Worm (Caenorhabditis elegans) whole organism, mixed stage, embryonic: ENCODE data around the gene str-56.

Experiments
- M03D4.4 ChIP-seq: sonication (generic microtip); optimal IDR thresholded peaks from 2 replicates; lab custom pipeline; 2017; ENCODE audit warnings: mild to moderate bottlenecking, missing genetic modification characterization, missing compliant biosample characterization
- bed-3 ChIP-seq: fragments of 200-800 bp; sonication (Bioruptor generic); optimal IDR thresholded peaks from 3 replicates; lab custom pipeline; 2018; ENCODE audit warnings: mild to moderate bottlenecking, missing genetic modification characterization, moderate library complexity, missing compliant biosample characterization
- ceh-43 ChIP-seq: fragments of 200-800 bp; sonication (Bioruptor generic); optimal IDR thresholded peaks from 2 replicates; lab custom pipeline; 2018; ENCODE audit warnings: mild to moderate bottlenecking, missing genetic modification characterization, moderate library complexity, missing compliant biosample characterization
- ceh-83 ChIP-seq: fragments of 200-800 bp; sonication (Bioruptor generic); optimal IDR thresholded peaks from 2 replicates; lab custom pipeline; 2018; ENCODE audit warnings: mild to moderate bottlenecking, missing genetic modification characterization, missing compliant biosample characterization
- ces-1 ChIP-seq: fragments of 150-350 bp; optimal IDR thresholded peaks from 2 replicates; lab custom pipeline; 2014; ENCODE audit warnings: missing biosample characterization, missing genetic modification reagents, missing genetic modification characterization
- cnd-1 ChIP-seq: fragments of 200-800 bp; sonication (Bioruptor generic); optimal IDR thresholded peaks from 2 replicates; lab custom pipeline; 2018; ENCODE audit warnings: mild to moderate bottlenecking, missing genetic modification characterization, missing compliant biosample characterization
- drap-1 ChIP-seq: fragments of 200-800 bp; sonication (Bioruptor generic); optimal IDR thresholded peaks from 3 replicates; lab custom pipeline; 2018; ENCODE audit warnings: mild to moderate bottlenecking, missing genetic modification characterization, missing compliant biosample characterization
- elt-1 ChIP-seq: sonication (generic microtip); optimal IDR thresholded peaks from 2 replicates; lab custom pipeline; 2017; ENCODE audit warnings: missing genetic modification characterization, mild to moderate bottlenecking, missing compliant biosample characterization, antibody characterized with exemption, moderate library complexity, borderline replicate concordance; ENCODE audit not compliant: insufficient read depth
- elt-3 ChIP-seq: fragments of 150-350 bp; optimal IDR thresholded peaks from 2 replicates; lab custom pipeline; 2014; ENCODE audit warnings: missing biosample characterization, missing genetic modification characterization
- hlh-1 ChIP-seq: fragments of 150-350 bp; optimal IDR thresholded peaks from 2 replicates; lab custom pipeline; 2014; ENCODE audit warnings: missing biosample characterization, missing genetic modification reagents, missing genetic modification characterization
- lin-13 ChIP-seq: fragments of 150-350 bp; optimal IDR thresholded peaks from 2 replicates; lab custom pipeline; 2014; ENCODE audit warnings: missing biosample characterization, missing genetic modification characterization
- lin-32 ChIP-seq: fragments of 200-800 bp; sonication (Bioruptor generic); optimal IDR thresholded peaks from 2 replicates; lab custom pipeline; 2018; ENCODE audit warnings: mild to moderate bottlenecking, missing genetic modification characterization, missing compliant biosample characterization
- lsy-2 ChIP-seq: fragments of 150-350 bp; optimal IDR thresholded peaks from 2 replicates; lab custom pipeline; 2014; ENCODE audit warnings: missing biosample characterization, missing genetic modification characterization
- mab-5 ChIP-seq: fragments of 150-350 bp; optimal IDR thresholded peaks from 2 replicates; lab custom pipeline; 2014; ENCODE audit warnings: missing biosample characterization, missing genetic modification characterization
- mep-1 ChIP-seq: fragments of 150-350 bp; optimal IDR thresholded peaks from 2 replicates; lab custom pipeline; 2017; ENCODE audit warnings: missing biosample characterization, missing genetic modification reagents, missing genetic modification characterization, inconsistent platforms
- mls-2 ChIP-seq: sonication (generic microtip); optimal IDR thresholded peaks from 2 replicates; lab custom pipeline; 2016; ENCODE audit warnings: mild to moderate bottlenecking, missing genetic modification characterization, moderate library complexity, missing compliant biosample characterization
- nhr-12 ChIP-seq: fragments of 150-350 bp; optimal IDR thresholded peaks from 2 replicates; lab custom pipeline; 2014; ENCODE audit warnings: missing biosample characterization, missing genetic modification characterization
- nhr-237 ChIP-seq: fragments of 150-350 bp; optimal IDR thresholded peaks from 2 replicates; lab custom pipeline; 2014; ENCODE audit warnings: missing biosample characterization, missing genetic modification characterization
- nhr-28 ChIP-seq: fragments of 150-350 bp; optimal IDR thresholded peaks from 2 replicates; lab custom pipeline; 2014; ENCODE audit warnings: missing biosample characterization, missing genetic modification characterization
- nhr-76 ChIP-seq: sonication (generic microtip); optimal IDR thresholded peaks from 2 replicates; lab custom pipeline; 2017; ENCODE audit warnings: missing biosample characterization, missing genetic modification characterization
- pha-4 ChIP-seq: fragments of 150-350 bp; optimal IDR thresholded peaks from 2 replicates; lab custom pipeline; 2018; ENCODE audit warnings: missing biosample characterization, missing genetic modification reagents, missing genetic modification characterization
- sem-2 ChIP-seq: fragments of 200-800 bp; sonication (Bioruptor generic); optimal IDR thresholded peaks from 2 replicates; lab custom pipeline; 2018; ENCODE audit warnings: mild to moderate bottlenecking, missing genetic modification characterization, missing compliant biosample characterization
- snpc-4 ChIP-seq: fragments of 150-350 bp; optimal IDR thresholded peaks from 2 replicates; lab custom pipeline; 2014; ENCODE audit warnings: missing biosample characterization, missing genetic modification characterization
- sptf-1 ChIP-seq: sonication (generic microtip); optimal IDR thresholded peaks from 2 replicates; lab custom pipeline; 2017; ENCODE audit warnings: mild to moderate bottlenecking, missing genetic modification characterization, moderate library complexity, missing compliant biosample characterization
- tbx-8 ChIP-seq: fragments of 200-800 bp; sonication (Bioruptor generic); optimal IDR thresholded peaks from 2 replicates; lab custom pipeline; 2018; ENCODE audit warnings: mild to moderate bottlenecking, missing genetic modification characterization, moderate library complexity, missing compliant biosample characterization
- unc-120 ChIP-seq: sonication (generic microtip); optimal IDR thresholded peaks from 2 replicates; lab custom pipeline; 2017; ENCODE audit warnings: missing genetic modification characterization, missing compliant biosample characterization; ENCODE audit not compliant: poor library complexity, severe bottlenecking
- unc-39 ChIP-seq: fragments of 150-350 bp; optimal IDR thresholded peaks from 2 replicates; lab custom pipeline; 2014; ENCODE audit warnings: missing biosample characterization, missing genetic modification characterization
- unc-62 ChIP-seq: fragments of 150-350 bp; optimal IDR thresholded peaks from 2 replicates; lab custom pipeline; 2014; ENCODE audit warnings: missing biosample characterization, missing genetic modification reagents, missing genetic modification characterization
- zip-8 ChIP-seq: fragments of 150-350 bp; optimal IDR thresholded peaks from 2 replicates; lab custom pipeline; 2014; ENCODE audit warnings: missing biosample characterization, missing genetic modification characterization
- ztf-11 ChIP-seq: fragments of 150-350 bp; optimal IDR thresholded peaks from 2 replicates; lab custom pipeline; 2014; ENCODE audit warnings: missing biosample characterization, missing genetic modification characterization

str-56 gene

DNA sequence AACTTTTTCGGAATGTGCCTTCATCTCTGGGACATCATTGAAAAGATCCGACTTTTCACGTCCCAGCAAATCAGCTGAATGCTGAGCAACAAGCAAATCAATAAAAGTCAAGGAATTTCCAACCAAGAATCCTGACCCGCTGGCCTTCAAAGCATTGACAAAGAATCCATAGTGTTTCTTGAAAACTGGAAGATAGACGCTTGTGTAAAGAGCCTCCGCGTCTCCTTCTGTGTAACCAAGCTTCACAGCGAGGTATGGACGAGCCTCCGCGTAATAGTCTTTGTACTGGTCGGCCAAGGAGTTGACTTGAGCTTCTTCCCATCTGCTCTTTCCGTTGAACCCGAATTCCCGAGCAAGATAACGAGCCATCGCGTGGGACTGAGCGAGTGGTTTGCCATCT is 42.9 kb downstream of the str-56 start:
- TF ChIP-seq lin-13 (tag; lab: Kevin White, UChicago) (no peak), ceh-83 (GFP tag; lab: Kevin White, UChicago) (no peak), sptf-1 (no peak), mep-1 (tag; lab: Kevin White, UChicago) (no peak), cnd-1 (tag; lab: Kevin White, UChicago) (no peak)
- TF ChIP-seq, all 35 proteins: peak for 0

- no peak for TF ChIP-seq ceh-83 (GFP tag; lab: Kevin White, UChicago)
- TF ChIP-seq zip-8 (tag; lab: Kevin White, UChicago) = no peak
- TF ChIP-seq M03D4.4 (tag; lab: Kevin White, UChicago) = no peak
- no peak for TF ChIP-seq nhr-28 (tag; lab: Kevin White, UChicago)
- no peak for TF ChIP-seq ceh-43 (GFP tag; lab: Kevin White, UChicago)
- TF ChIP-seq tbx-8 (GFP tag; lab: Kevin White, UChicago) = no peak
- no peak for TF ChIP-seq nhr-237
- no peak for TF ChIP-seq mep-1 (tag; lab: Kevin White, UChicago)
- TF ChIP-seq ztf-11 (tag; lab: Kevin White, UChicago) = no peak
- TF ChIP-seq hlh-1 (tag; lab: Kevin White, UChicago) = no peak
- no peak for TF ChIP-seq lin-32 (GFP tag; lab: Kevin White, UChicago)
- no peak for TF ChIP-seq ces-1 (GFP tag; lab: Kevin White, UChicago)
Measured at ce11 chrV:15915919-15916318, 43.5 kb downstream of the str-56 start, which contains the start of gene gst-38. gst-38 (minus strand) TSS chrV:15916070.

DNA sequence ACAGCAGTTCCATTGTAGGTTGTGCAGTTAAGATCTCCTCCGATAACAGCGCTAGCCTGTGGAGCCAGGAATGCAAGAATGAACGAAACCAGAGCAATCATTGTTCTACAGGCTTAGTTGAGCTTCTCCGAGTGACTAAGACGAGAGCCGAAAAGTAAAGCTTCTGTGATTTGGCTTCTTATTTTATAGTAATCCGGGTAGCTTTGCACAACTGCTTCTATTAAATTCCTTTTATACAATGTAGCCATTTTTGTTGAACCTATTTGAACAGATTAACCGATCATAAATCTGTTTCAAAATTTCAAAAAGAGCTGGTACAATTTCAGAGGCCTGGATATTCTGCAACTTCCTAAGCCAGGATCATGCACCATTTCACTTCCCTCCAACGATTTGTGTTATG is 45.1 kb downstream of the str-56 start, which contains the start of gene F35E8.9:
TSS of gene F35E8.9 (minus strand) at position 101 of the 400 bp plus-strand sequence.
- TF ChIP-seq lin-13 (tag; lab: Kevin White, UChicago) = no peak
- TF ChIP-seq sptf-1 = no peak
- no peak for TF ChIP-seq nhr-12 (tag; lab: Kevin White, UChicago)
- TF ChIP-seq elt-1 (tag; lab: Kevin White, UChicago) = no peak
- no peak for TF ChIP-seq lsy-2 (tag; lab: Kevin White, UChicago)
- no peak for TF ChIP-seq unc-62 (GFP tag; lab: Kevin White, UChicago)
- TF ChIP-seq hlh-1 (tag; lab: Kevin White, UChicago) = no peak
- TF ChIP-seq mep-1 (tag; lab: Kevin White, UChicago) = no peak
- no peak for TF ChIP-seq unc-120 (tag; lab: Kevin White, UChicago)
- TF ChIP-seq elt-3 = no peak
- no peak for TF ChIP-seq ztf-11 (tag; lab: Kevin White, UChicago)
- no peak for TF ChIP-seq mab-5 (tag; lab: Kevin White, UChicago)
- TF ChIP-seq M03D4.4 (tag; lab: Kevin White, UChicago) = no peak
- no peak for TF ChIP-seq bed-3 (GFP tag; lab: Kevin White, UChicago)
- TF ChIP-seq nhr-237 = no peak
- no peak for TF ChIP-seq nhr-76 (tag; lab: Kevin White, UChicago)
- no peak for TF ChIP-seq ces-1 (GFP tag; lab: Kevin White, UChicago)
- TF ChIP-seq pha-4 (tag; lab: Kevin White, UChicago) = no peak
- no peak for TF ChIP-seq ceh-83 (GFP tag; lab: Kevin White, UChicago)
- TF ChIP-seq, all 35 proteins: peak for 0

ce11 chrV:15920273-15920672 is 47.9 kb downstream of the str-56 start, which contains the start of gene F35E8.10:
F35E8.10 (minus strand) TSS chrV:15920373.
- TF ChIP-seq elt-1 (tag; lab: Kevin White, UChicago) (no peak), lsy-2 (tag; lab: Kevin White, UChicago) (no peak), cnd-1 (tag; lab: Kevin White, UChicago) (no peak), ztf-11 (tag; lab: Kevin White, UChicago) (no peak), mls-2 (tag; lab: Kevin White, UChicago) (no peak), unc-39 (tag; lab: Kevin White, UChicago) (no peak), sem-2 (GFP tag; lab: Kevin White, UChicago) (no peak), snpc-4 (tag; lab: Kevin White, UChicago) (no peak), ces-1 (GFP tag; lab: Kevin White, UChicago) (no peak)

DNA sequence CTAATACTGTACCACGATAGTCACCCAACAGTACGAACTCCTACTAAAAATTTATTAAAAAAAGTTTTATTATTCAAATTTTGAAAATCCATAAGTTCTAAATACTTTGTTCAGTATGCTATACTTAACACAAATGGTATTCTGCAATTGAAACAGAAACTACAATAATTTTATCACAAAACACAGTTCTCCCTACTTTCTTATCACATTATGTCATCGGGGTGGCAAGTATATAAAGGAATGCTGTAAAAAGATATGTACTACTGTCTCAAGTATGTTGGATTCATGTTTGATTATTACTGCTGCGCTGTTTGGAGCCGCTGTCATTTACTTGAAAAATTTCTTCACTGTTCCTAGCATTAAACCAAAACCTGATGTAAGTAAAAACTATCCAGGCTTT is 48.7 kb downstream of the str-56 start, which contains the start of gene cdr-1:
TSS of gene cdr-1 (plus strand) at position 208 of the 400 bp plus-strand sequence.
- TF ChIP-seq M03D4.4 (tag; lab: Kevin White, UChicago) (no peak), lsy-2 (tag; lab: Kevin White, UChicago) (no peak), drap-1 (GFP tag; lab: Kevin White, UChicago) (no peak), unc-120 (tag; lab: Kevin White, UChicago) (no peak), mls-2 (tag; lab: Kevin White, UChicago) (no peak), pha-4 (tag; lab: Kevin White, UChicago) (no peak), cnd-1 (tag; lab: Kevin White, UChicago) (no peak), tbx-8 (GFP tag; lab: Kevin White, UChicago) (no peak), nhr-12 (tag; lab: Kevin White, UChicago) (no peak)
